Worm (Caenorhabditis elegans) whole organism, L4 larva: Measurements from ENCODE around the gene vit-3.

ENCODE experiments used
- D1046.2 ChIP-seq: fragments of 200-800 bp; sonication (Bioruptor generic); IDR thresholded peaks from 2 replicates; pipeline ENCODE4 v1.3.6; 2022; ENCODE audit warnings: missing genetic modification characterization, missing compliant biosample characterization
- F49E8.2 ChIP-seq: sonication (generic microtip); optimal IDR thresholded peaks from 2 replicates; lab custom pipeline; 2016; ENCODE audit warnings: missing compliant biosample characterization, mild to moderate bottlenecking, missing genetic modification characterization, borderline replicate concordance
- T20F7.1 ChIP-seq: fragments of 200-800 bp; sonication (Bioruptor generic); optimal IDR thresholded peaks from 2 replicates; lab custom pipeline; 2018; ENCODE audit warnings: mild to moderate bottlenecking, missing genetic modification characterization, missing compliant biosample characterization
- T26A8.4 ChIP-seq: fragments of 200-800 bp; sonication (Bioruptor generic); IDR thresholded peaks from 2 replicates; pipeline ENCODE4 v1.3.6; 2022; ENCODE audit warnings: missing genetic modification characterization, missing compliant biosample characterization
- Y5F2A.4 ChIP-seq: fragments of 200-800 bp; sonication (Bioruptor generic); optimal IDR thresholded peaks from 2 replicates; lab custom pipeline; 2018; ENCODE audit warnings: mild to moderate bottlenecking, missing genetic modification characterization, missing compliant biosample characterization
- Y75B8A.6 ChIP-seq: fragments of 200-800 bp; sonication (Bioruptor generic); IDR thresholded peaks from 2 replicates; pipeline ENCODE4 v1.3.6; 2022; ENCODE audit warnings: missing genetic modification reagents, missing genetic modification characterization, missing compliant biosample characterization
- ZK546.5 ChIP-seq, 2 experiments: sonication (generic microtip); optimal IDR thresholded peaks; 2 replicates each; lab custom pipeline; 2017; ENCODE audit warnings: missing biosample characterization in 2 of 2, missing genetic modification characterization in 2 of 2
- arid-1 ChIP-seq: fragments of 200-800 bp; sonication (Bioruptor generic); conservative IDR thresholded peaks from 2 replicates; pipeline ENCODE4 v1.3.6; 2022; ENCODE audit warnings: missing genetic modification reagents, missing genetic modification characterization, missing compliant biosample characterization
- attf-4 ChIP-seq: sonication (generic microtip); optimal IDR thresholded peaks from 3 replicates; lab custom pipeline; 2017; ENCODE audit warnings: missing biosample characterization, missing genetic modification characterization
- daf-16 ChIP-seq, 3 experiments: sonication (generic microtip); optimal IDR thresholded peaks; 2 replicates each; lab custom pipeline; 2016 to 2017; ENCODE audit warnings: missing genetic modification characterization in 3 of 3, missing genetic modification reagents in 3 of 3, mild to moderate bottlenecking in 2 of 3, missing compliant biosample characterization in 2 of 3, missing biosample characterization in 1 of 3, moderate library complexity in 1 of 3
- dmd-6 ChIP-seq: fragments of 200-800 bp; sonication (Bioruptor generic); IDR thresholded peaks from 2 replicates; pipeline ENCODE4 v1.3.6; 2022; ENCODE audit warnings: missing genetic modification reagents, missing genetic modification characterization, missing compliant biosample characterization
- dve-1 ChIP-seq: sonication (generic microtip); optimal IDR thresholded peaks from 2 replicates; lab custom pipeline; 2017; ENCODE audit warnings: antibody characterized with exemption, mild to moderate bottlenecking, missing genetic modification characterization, missing compliant biosample characterization; ENCODE audit not compliant: insufficient read depth
- egl-27 ChIP-seq: sonication (generic microtip); optimal IDR thresholded peaks from 3 replicates; lab custom pipeline; 2017; ENCODE audit warnings: missing biosample characterization, missing genetic modification reagents, missing genetic modification characterization
- hlh-11 ChIP-seq: fragments of 200-800 bp; sonication (Bioruptor generic); optimal IDR thresholded peaks from 2 replicates; lab custom pipeline; 2018; ENCODE audit warnings: mild to moderate bottlenecking, missing genetic modification characterization, missing compliant biosample characterization
- hlh-30 ChIP-seq: sonication (generic microtip); optimal IDR thresholded peaks from 2 replicates; lab custom pipeline; 2017; ENCODE audit warnings: antibody characterized with exemption, mild to moderate bottlenecking, missing genetic modification characterization, missing compliant biosample characterization; ENCODE audit not compliant: insufficient read depth
- madf-9 ChIP-seq: fragments of 200-800 bp; sonication (Bioruptor generic); conservative IDR thresholded peaks from 2 replicates; pipeline ENCODE4 v1.3.6; 2022; ENCODE audit warnings: missing genetic modification reagents, missing genetic modification characterization, missing compliant biosample characterization
- mdl-1 ChIP-seq, 2 experiments: fragments of 150-350 bp in 1 of 2; sonication (generic microtip) in 1 of 2; optimal IDR thresholded peaks; 2 replicates each; lab custom pipeline; 2014 to 2017; ENCODE audit warnings: missing biosample characterization in 2 of 2, missing genetic modification characterization in 2 of 2
- mdt-29 ChIP-seq: fragments of 200-800 bp; sonication (Bioruptor generic); IDR thresholded peaks from 2 replicates; pipeline ENCODE4 v1.3.6; 2022; ENCODE audit warnings: missing genetic modification reagents, missing genetic modification characterization, missing compliant biosample characterization
- mep-1 ChIP-seq: fragments of 150-350 bp; sonication (generic microtip); optimal IDR thresholded peaks from 3 replicates; lab custom pipeline; 2014; ENCODE audit warnings: missing biosample characterization, missing genetic modification characterization
- nhr-10 ChIP-seq: fragments of 150-350 bp; optimal IDR thresholded peaks from 2 replicates; lab custom pipeline; 2014; ENCODE audit warnings: missing biosample characterization, missing genetic modification characterization
- nhr-111 ChIP-seq: fragments of 200-800 bp; sonication (Bioruptor generic); optimal IDR thresholded peaks from 2 replicates; lab custom pipeline; 2018; ENCODE audit warnings: mild to moderate bottlenecking, missing genetic modification characterization, missing compliant biosample characterization
- nhr-25 ChIP-seq: sonication (generic microtip); optimal IDR thresholded peaks from 2 replicates; lab custom pipeline; 2017; ENCODE audit warnings: missing genetic modification characterization, mild to moderate bottlenecking, missing compliant biosample characterization, antibody characterized with exemption, moderate library complexity, borderline replicate concordance; ENCODE audit not compliant: insufficient read depth
- nhr-28 ChIP-seq: fragments of 150-350 bp; optimal IDR thresholded peaks from 2 replicates; lab custom pipeline; 2014; ENCODE audit warnings: missing biosample characterization, missing genetic modification characterization
- nhr-42 ChIP-seq: fragments of 200-800 bp; sonication (Bioruptor generic); IDR thresholded peaks from 2 replicates; pipeline ENCODE4 v1.3.6; 2022; ENCODE audit warnings: missing genetic modification characterization, missing compliant biosample characterization
- nhr-48 ChIP-seq: sonication (generic microtip); optimal IDR thresholded peaks from 2 replicates; lab custom pipeline; 2016; ENCODE audit warnings: mild to moderate bottlenecking, missing genetic modification characterization, missing compliant biosample characterization
- nhr-77 ChIP-seq: fragments of 150-350 bp; optimal IDR thresholded peaks from 2 replicates; lab custom pipeline; 2014; ENCODE audit warnings: missing biosample characterization, missing genetic modification characterization
- php-3 ChIP-seq: fragments of 200-800 bp; sonication (Bioruptor generic); IDR thresholded peaks from 2 replicates; pipeline ENCODE4 v1.3.6; 2022; ENCODE audit warnings: missing genetic modification reagents, missing genetic modification characterization, missing compliant biosample characterization
- pqm-1 ChIP-seq: sonication (generic microtip); optimal IDR thresholded peaks from 2 replicates; lab custom pipeline; 2017; ENCODE audit warnings: missing biosample characterization, missing genetic modification characterization
- snpc-1.2 ChIP-seq: fragments of 200-800 bp; sonication (Bioruptor generic); IDR thresholded peaks from 2 replicates; pipeline ENCODE4 v1.3.6; 2022; ENCODE audit warnings: missing genetic modification reagents, missing genetic modification characterization, missing compliant biosample characterization
- tra-1 ChIP-seq: fragments of 200-800 bp; sonication (Bioruptor generic); IDR thresholded peaks from 2 replicates; pipeline ENCODE4 v1.3.6; 2022; ENCODE audit warnings: missing genetic modification reagents, missing genetic modification characterization, missing compliant biosample characterization
- zfp-3 ChIP-seq: fragments of 200-800 bp; sonication (Bioruptor generic); conservative IDR thresholded peaks from 2 replicates; pipeline ENCODE4 v1.3.6; 2022; ENCODE audit warnings: missing genetic modification reagents, missing genetic modification characterization, missing compliant biosample characterization
- ztf-7 ChIP-seq: fragments of 150-350 bp; optimal IDR thresholded peaks from 2 replicates; lab custom pipeline; 2014; ENCODE audit warnings: missing biosample characterization, missing genetic modification characterization

The vit-3 gene

DNA sequence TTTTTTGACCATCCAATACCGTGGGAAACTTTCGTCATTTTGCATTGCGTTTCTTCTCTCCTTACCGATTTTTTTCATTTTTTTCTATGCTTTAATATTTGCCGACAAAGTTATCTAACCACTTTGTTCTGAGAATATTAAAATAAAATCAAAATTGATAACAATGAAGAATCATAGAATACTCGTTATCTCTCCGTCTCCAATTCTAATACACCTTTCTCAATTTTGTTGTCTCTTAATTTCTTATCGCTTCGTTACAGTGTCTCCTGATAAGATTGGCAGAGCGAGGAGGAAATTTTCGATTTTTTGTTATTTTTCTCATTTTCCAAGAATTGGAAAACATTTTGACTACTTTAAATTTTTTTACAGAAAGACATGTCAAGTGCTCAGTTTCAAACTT is 3.9 kb upstream of the vit-3 start, which contains the start of gene ckc-1:
Gene ckc-1, plus strand, starts transcription at position 368 of the 400 bp plus-strand sequence.
- peak; percentile 98 for TF ChIP-seq pqm-1 (tag; lab: Kevin White, UChicago)
- TF ChIP-seq dve-1, result peak; percentile 91
- TF ChIP-seq daf-16 (GFP tag; optimal IDR thresholded peaks at IDR 0.05; lab: Kevin White, UChicago), result peak in 1 of 2 experiments; percentile 39
- TF ChIP-seq daf-16 (tag; optimal IDR thresholded peaks at IDR 0.05; lab: Kevin White, UChicago), result peak; percentile 96
- peak; percentile 22 for TF ChIP-seq mep-1 (tag; lab: Kevin White, UChicago)
- peak; percentile 8 for TF ChIP-seq ztf-7 (tag; lab: Kevin White, UChicago)
- peak; percentile 89 for TF ChIP-seq nhr-28
- no peak for TF ChIP-seq T26A8.4 (GFP tag; lab: Robert Waterston, UW)
- no peak for TF ChIP-seq D1046.2 (GFP tag; lab: Robert Waterston, UW)
- no peak for TF ChIP-seq snpc-1.2 (GFP tag; lab: Robert Waterston, UW)
- TF ChIP-seq php-3 (GFP tag; lab: Robert Waterston, UW), result peak; percentile 85
- peak; percentile 82 for TF ChIP-seq hlh-11 (tag; lab: Kevin White, UChicago)
- TF ChIP-seq T20F7.1 (GFP tag; lab: Kevin White, UChicago), result peak; percentile 39
- peak; percentile 22 for TF ChIP-seq hlh-30 (tag; lab: Kevin White, UChicago)
- TF ChIP-seq madf-9 (GFP tag; lab: Robert Waterston, UW), result no peak
- peak; percentile 47 for TF ChIP-seq nhr-48 (tag; lab: Kevin White, UChicago)
- TF ChIP-seq nhr-77 (tag; lab: Kevin White, UChicago), result peak; percentile 83
- TF ChIP-seq dmd-6 (GFP tag; lab: Robert Waterston, UW), result peak; percentile 87
- TF ChIP-seq tra-1 (GFP tag; lab: Robert Waterston, UW), result peak; percentile 75
- TF ChIP-seq mdl-1 (tag; optimal IDR thresholded peaks at IDR 0.05; lab: Kevin White, UChicago), result peak in 1 of 2 experiments; percentile 24
- no peak for TF ChIP-seq Y75B8A.6 (GFP tag; lab: Robert Waterston, UW)
- TF ChIP-seq, all 104 proteins: peak for 15

DNA sequence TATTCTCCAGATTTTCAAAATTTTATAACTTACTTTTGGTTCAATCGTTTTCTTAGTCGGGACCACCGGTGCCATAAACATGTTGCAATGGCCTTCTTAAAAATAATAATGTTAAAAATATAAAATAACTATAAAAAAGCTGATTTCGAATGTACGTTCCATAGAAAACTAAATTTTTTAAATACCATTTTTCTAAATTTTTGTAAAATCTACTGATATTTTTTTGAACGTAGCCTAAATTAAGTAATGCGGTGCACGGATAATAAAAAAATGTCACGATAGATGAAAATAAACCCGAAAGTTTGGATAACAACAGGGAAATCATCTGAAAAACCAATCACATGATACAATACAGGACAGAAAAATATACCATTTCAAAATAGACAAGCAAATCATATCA is 1.1 kb upstream of the vit-3 start, which contains the start of gene T27A10.5:
Gene T27A10.5, minus strand, starts transcription at position 101 of the 400 bp plus-strand sequence.
- TF ChIP-seq ZK546.5 (tag; optimal IDR thresholded peaks at IDR 0.05; lab: Kevin White, UChicago), result no peak
- TF ChIP-seq nhr-10 (tag; lab: Kevin White, UChicago), result no peak
- no peak for TF ChIP-seq arid-1
- TF ChIP-seq F49E8.2 (tag; lab: Kevin White, UChicago), result no peak
- TF ChIP-seq attf-4, result no peak
- no peak for TF ChIP-seq Y5F2A.4 (GFP tag; lab: Kevin White, UChicago)
- no peak for TF ChIP-seq egl-27 (tag; lab: Kevin White, UChicago)
- TF ChIP-seq mdt-29, result no peak
- TF ChIP-seq tra-1 (GFP tag; lab: Robert Waterston, UW), result no peak
- no peak for TF ChIP-seq nhr-42
- TF ChIP-seq nhr-25 (tag; lab: Kevin White, UChicago), result no peak
- TF ChIP-seq zfp-3 (GFP tag; lab: Robert Waterston, UW), result no peak

DNA sequence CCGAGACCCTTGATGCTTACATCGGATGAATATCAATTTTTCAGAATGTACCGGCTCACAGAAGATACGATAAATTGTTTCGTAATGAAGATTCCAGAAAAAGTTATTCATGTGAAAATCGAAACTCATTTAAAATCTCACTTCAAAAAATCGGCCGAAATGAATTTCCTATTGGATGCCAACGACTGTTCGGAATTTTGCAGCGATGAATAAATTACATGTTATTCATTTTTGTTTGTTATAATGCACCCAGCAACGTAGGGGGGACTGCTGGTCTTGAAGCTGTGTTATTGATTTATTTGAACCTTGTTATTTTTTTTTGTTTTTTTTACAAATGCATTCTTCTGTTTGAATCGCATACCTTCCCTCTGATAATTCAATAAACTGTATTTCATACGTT is 5.5 kb downstream of the vit-3 start:
- TF ChIP-seq zfp-3 (GFP tag; lab: Robert Waterston, UW), result peak; percentile 77
- TF ChIP-seq mdl-1 (tag; optimal IDR thresholded peaks at IDR 0.05; lab: Kevin White, UChicago), result no peak

DNA sequence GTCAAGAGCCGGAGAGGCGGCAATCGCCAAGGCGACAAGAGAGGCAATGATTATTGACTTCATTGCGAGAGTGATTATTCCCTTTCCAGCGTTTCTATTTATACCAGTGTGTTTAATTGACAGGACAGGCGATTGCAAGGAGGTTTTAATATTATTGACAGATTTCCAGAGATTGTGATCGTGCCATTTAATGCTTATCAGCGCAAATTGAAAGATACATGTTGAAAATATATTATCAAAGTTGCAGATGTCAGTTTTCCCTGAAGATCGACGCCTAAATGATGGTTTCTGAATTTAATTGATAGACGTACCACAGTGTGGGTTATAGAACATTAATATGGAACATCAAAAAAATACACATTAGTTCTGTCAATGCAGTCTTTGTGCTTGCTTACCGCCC is 8.4 kb downstream of the vit-3 start, which contains the start of gene vit-4:
Gene vit-4, minus strand, starts transcription at position 63 of the 400 bp plus-strand sequence.
- peak; percentile 77; the same call in 1 of the 2 replicates for TF ChIP-seq tra-1 (GFP tag; lab: Robert Waterston, UW)
- TF ChIP-seq nhr-111 (GFP tag; lab: Kevin White, UChicago), result no peak
- peak; percentile 93 for TF ChIP-seq dmd-6 (GFP tag; lab: Robert Waterston, UW)
